Fruit fly (Drosophila melanogaster) whole organism, embryonic: ENCODE data around the gene CG8483.

ENCODE experiments used
- CG11695 ChIP-seq: fragments of 200-800 bp; sonication (Bioruptor generic); IDR thresholded peaks from 3 replicates; pipeline ENCODE4 v1.3.6; 2022; ENCODE audit warnings: missing biosample characterization, missing genetic modification characterization
- CG12104 ChIP-seq: fragments of 200-800 bp; sonication (Bioruptor generic); optimal IDR thresholded peaks from 3 replicates; lab custom pipeline; 2016; ENCODE audit warnings: missing biosample characterization, missing genetic modification characterization
- CG12236 ChIP-seq: fragments of 200-800 bp; sonication (Bioruptor generic); optimal IDR thresholded peaks from 2 replicates; lab custom pipeline; 2016; ENCODE audit warnings: missing biosample characterization, missing genetic modification characterization
- CG14667 ChIP-seq: fragments of 200-800 bp; sonication (Bioruptor generic); IDR thresholded peaks from 2 replicates; pipeline ENCODE4 v1.3.6; 2022; ENCODE audit warnings: missing biosample characterization, missing genetic modification characterization
- CG16779 ChIP-seq: fragments of 200-800 bp; sonication (Bioruptor generic); IDR thresholded peaks from 2 replicates; pipeline ENCODE4 v1.3.6; 2022; ENCODE audit warnings: missing biosample characterization, missing genetic modification characterization
- CG17359 ChIP-seq: fragments of 200-800 bp; sonication (Bioruptor generic); optimal IDR thresholded peaks from 3 replicates; lab custom pipeline; 2018; ENCODE audit warnings: missing biosample characterization, mild to moderate bottlenecking, missing genetic modification characterization, moderate library complexity
- CG18599 ChIP-seq: fragments of 200-800 bp; sonication (Bioruptor generic); optimal IDR thresholded peaks from 3 replicates; lab custom pipeline; 2017; ENCODE audit warnings: missing biosample characterization, missing genetic modification characterization, mild to moderate bottlenecking, moderate library complexity, missing genetic modification reagents
- CG2116 ChIP-seq: fragments of 200-800 bp; sonication (Bioruptor generic); optimal IDR thresholded peaks from 3 replicates; lab custom pipeline; 2018; ENCODE audit warnings: missing biosample characterization, mild to moderate bottlenecking, missing genetic modification characterization
- CG2202 ChIP-seq: fragments of 200-800 bp; sonication (Bioruptor generic); optimal IDR thresholded peaks from 2 replicates; lab custom pipeline; 2018; ENCODE audit warnings: missing biosample characterization, mild to moderate bottlenecking, missing genetic modification characterization
- CG2678 ChIP-seq: fragments of 200-800 bp; sonication (Bioruptor generic); optimal IDR thresholded peaks from 3 replicates; lab custom pipeline; 2019; ENCODE audit warnings: missing biosample characterization, mild to moderate bottlenecking, missing genetic modification characterization, moderate library complexity
- CG30020 ChIP-seq: fragments of 200-800 bp; optimal IDR thresholded peaks from 2 replicates; lab custom pipeline; 2019; ENCODE audit warnings: missing biosample characterization, mild to moderate bottlenecking, missing genetic modification characterization, moderate library complexity
- CG30403 ChIP-seq: fragments of 200-800 bp; sonication (Bioruptor generic); optimal IDR thresholded peaks from 3 replicates; lab custom pipeline; 2016; ENCODE audit warnings: missing biosample characterization, missing genetic modification characterization
- CG31388 ChIP-seq: fragments of 200-800 bp; sonication (Bioruptor generic); optimal IDR thresholded peaks from 2 replicates; lab custom pipeline; 2016; ENCODE audit warnings: missing biosample characterization, missing genetic modification characterization
- CG32532 ChIP-seq: fragments of 200-800 bp; sonication (Bioruptor generic); IDR thresholded peaks from 2 replicates; pipeline ENCODE4 v1.3.6; 2022; ENCODE audit warnings: missing biosample characterization, missing genetic modification characterization
- CG32772 ChIP-seq: fragments of 200-800 bp; sonication (Bioruptor generic); IDR thresholded peaks from 2 replicates; pipeline ENCODE4 v1.3.6; 2022; ENCODE audit warnings: missing biosample characterization, missing genetic modification characterization
- CG3281 ChIP-seq: fragments of 200-800 bp; sonication (Bioruptor generic); optimal IDR thresholded peaks from 3 replicates; lab custom pipeline; 2017; ENCODE audit warnings: missing biosample characterization, mild to moderate bottlenecking, missing genetic modification characterization
- CG34376 ChIP-seq: fragments of 200-800 bp; sonication (Bioruptor generic); optimal IDR thresholded peaks from 2 replicates; lab custom pipeline; 2018; ENCODE audit warnings: missing biosample characterization, mild to moderate bottlenecking, missing genetic modification characterization
- CG34422 ChIP-seq: fragments of 200-800 bp; sonication (Bioruptor generic); IDR thresholded peaks from 3 replicates; pipeline ENCODE4 v1.3.6; 2022; ENCODE audit warnings: missing biosample characterization, missing genetic modification characterization
- CG4820 ChIP-seq: fragments of 200-800 bp; sonication (Bioruptor generic); optimal IDR thresholded peaks from 3 replicates; lab custom pipeline; 2016; ENCODE audit warnings: missing biosample characterization, missing genetic modification characterization
- CG6791 ChIP-seq: fragments of 200-800 bp; sonication (Bioruptor generic); IDR thresholded peaks from 3 replicates; pipeline ENCODE4 v1.3.6; 2022; ENCODE audit warnings: missing biosample characterization, missing genetic modification characterization; ENCODE audit not compliant: partially characterized antibody
- CG7556 ChIP-seq: fragments of 200-800 bp; sonication (Bioruptor generic); optimal IDR thresholded peaks from 2 replicates; lab custom pipeline; 2017; ENCODE audit warnings: missing biosample characterization, mild to moderate bottlenecking, missing genetic modification characterization
- CG7839 ChIP-seq: fragments of 200-800 bp; sonication (Bioruptor generic); optimal IDR thresholded peaks from 3 replicates; lab custom pipeline; 2018; ENCODE audit warnings: missing biosample characterization, mild to moderate bottlenecking, missing genetic modification characterization, moderate library complexity
- CG9932 ChIP-seq: fragments of 200-800 bp; sonication (Bioruptor generic); IDR thresholded peaks from 2 replicates; pipeline ENCODE4 v1.3.6; 2022; ENCODE audit warnings: missing biosample characterization, missing genetic modification characterization
- Fer1 ChIP-seq: fragments of 200-800 bp; sonication (Bioruptor generic); optimal IDR thresholded peaks from 2 replicates; lab custom pipeline; 2017; ENCODE audit warnings: missing biosample characterization, mild to moderate bottlenecking, missing genetic modification characterization
- Gsc ChIP-seq: fragments of 200-800 bp; sonication (Bioruptor generic); IDR thresholded peaks from 2 replicates; pipeline ENCODE4 v1.3.6; 2022; ENCODE audit warnings: missing biosample characterization, missing genetic modification characterization
- Hand ChIP-seq: fragments of 200-800 bp; sonication (Bioruptor generic); optimal IDR thresholded peaks from 2 replicates; lab custom pipeline; 2017; ENCODE audit warnings: mild to moderate bottlenecking, missing biosample characterization, missing genetic modification reagents, missing genetic modification characterization
- HmgZ ChIP-seq: fragments of 200-800 bp; sonication (Bioruptor generic); optimal IDR thresholded peaks from 2 replicates; lab custom pipeline; 2018; ENCODE audit warnings: missing biosample characterization, mild to moderate bottlenecking, missing genetic modification characterization
- Hmr ChIP-seq: fragments of 200-800 bp; sonication (Bioruptor generic); optimal IDR thresholded peaks from 3 replicates; lab custom pipeline; 2017; ENCODE audit warnings: mild to moderate bottlenecking, missing biosample characterization, missing genetic modification reagents, missing genetic modification characterization
- Meics ChIP-seq: fragments of 200-800 bp; sonication (Bioruptor generic); optimal IDR thresholded peaks from 2 replicates; lab custom pipeline; 2017; ENCODE audit warnings: missing biosample characterization, mild to moderate bottlenecking, missing genetic modification characterization
- NK7.1 ChIP-seq: fragments of 200-800 bp; sonication (Bioruptor generic); optimal IDR thresholded peaks from 3 replicates; lab custom pipeline; 2016; ENCODE audit warnings: missing biosample characterization, missing genetic modification characterization
- Rfx ChIP-seq: fragments of 200-800 bp; sonication (Bioruptor generic); IDR thresholded peaks from 2 replicates; pipeline ENCODE4 v1.3.6; 2022; ENCODE audit warnings: missing biosample characterization, missing genetic modification characterization
- Sry-δ ChIP-seq: fragments of 200-800 bp; sonication (Bioruptor generic); optimal IDR thresholded peaks from 2 replicates; lab custom pipeline; 2016; ENCODE audit warnings: missing biosample characterization, missing genetic modification characterization
- cwo ChIP-seq: fragments of 200-800 bp; sonication (Bioruptor generic); optimal IDR thresholded peaks from 3 replicates; lab custom pipeline; 2017; ENCODE audit warnings: missing biosample characterization, missing genetic modification characterization, mild to moderate bottlenecking, moderate library complexity, missing genetic modification reagents
- dati ChIP-seq: fragments of 200-800 bp; sonication (Bioruptor generic); IDR thresholded peaks from 2 replicates; pipeline ENCODE4 v1.3.6; 2022; ENCODE audit warnings: missing biosample characterization, missing genetic modification characterization
- gt ChIP-seq: fragments of 200-800 bp; sonication (Bioruptor generic); IDR thresholded peaks from 2 replicates; pipeline ENCODE4 v1.3.6; 2022; ENCODE audit warnings: missing biosample characterization, missing genetic modification characterization
- ham ChIP-seq: fragments of 200-800 bp; sonication (Bioruptor generic); IDR thresholded peaks from 2 replicates; pipeline ENCODE4 v1.3.6; 2022; ENCODE audit warnings: missing biosample characterization, missing genetic modification characterization
- hbn ChIP-seq: fragments of 200-800 bp; sonication (Bioruptor generic); IDR thresholded peaks from 2 replicates; pipeline ENCODE4 v1.3.6; 2022; ENCODE audit warnings: missing biosample characterization, missing genetic modification characterization; ENCODE audit not compliant: partially characterized antibody
- ind ChIP-seq: fragments of 200-800 bp; sonication (Bioruptor generic); optimal IDR thresholded peaks from 3 replicates; lab custom pipeline; 2016; ENCODE audit warnings: missing biosample characterization, missing genetic modification characterization
- jigr1 ChIP-seq: fragments of 200-800 bp; sonication (Bioruptor generic); IDR thresholded peaks from 3 replicates; pipeline ENCODE4 v1.3.6; 2022; ENCODE audit warnings: missing biosample characterization, missing genetic modification characterization
- kah ChIP-seq: fragments of 200-800 bp; sonication (Bioruptor generic); optimal IDR thresholded peaks from 2 replicates; lab custom pipeline; 2018; ENCODE audit warnings: missing biosample characterization, mild to moderate bottlenecking, missing genetic modification characterization
- ken ChIP-seq: fragments of 200-800 bp; sonication (Bioruptor generic); IDR thresholded peaks from 3 replicates; pipeline ENCODE4 v1.3.6; 2022; ENCODE audit warnings: missing biosample characterization, missing genetic modification characterization
- lab ChIP-seq: fragments of 200-800 bp; sonication (Bioruptor generic); optimal IDR thresholded peaks from 3 replicates; lab custom pipeline; 2017; ENCODE audit warnings: missing biosample characterization, missing genetic modification characterization, mild to moderate bottlenecking, moderate library complexity, missing genetic modification reagents
- nom ChIP-seq: fragments of 200-800 bp; sonication (Bioruptor generic); optimal IDR thresholded peaks from 2 replicates; lab custom pipeline; 2017; ENCODE audit warnings: missing biosample characterization, missing genetic modification characterization, mild to moderate bottlenecking, moderate library complexity, missing genetic modification reagents
- org-1 ChIP-seq: fragments of 200-800 bp; sonication (Bioruptor generic); optimal IDR thresholded peaks from 2 replicates; lab custom pipeline; 2017; ENCODE audit warnings: missing biosample characterization, missing genetic modification characterization
- salm ChIP-seq: fragments of 200-800 bp; sonication (Bioruptor generic); optimal IDR thresholded peaks from 2 replicates; lab custom pipeline; 2018; ENCODE audit warnings: missing biosample characterization, mild to moderate bottlenecking, missing genetic modification characterization
- schlank ChIP-seq: fragments of 200-800 bp; sonication (Bioruptor generic); optimal IDR thresholded peaks from 2 replicates; lab custom pipeline; 2018; ENCODE audit warnings: missing biosample characterization, mild to moderate bottlenecking, missing genetic modification characterization
- seq ChIP-seq: fragments of 200-800 bp; sonication (Bioruptor generic); IDR thresholded peaks from 2 replicates; pipeline ENCODE4 v1.3.6; 2022; ENCODE audit warnings: missing biosample characterization, missing genetic modification characterization
- shn ChIP-seq: fragments of 200-800 bp; sonication (Bioruptor generic); optimal IDR thresholded peaks from 3 replicates; lab custom pipeline; 2016; ENCODE audit warnings: missing biosample characterization, missing genetic modification characterization
- slbo ChIP-seq: fragments of 200-800 bp; sonication (Bioruptor generic); IDR thresholded peaks from 2 replicates; pipeline ENCODE4 v1.3.6; 2022; ENCODE audit warnings: missing biosample characterization, missing genetic modification characterization
- sr ChIP-seq: fragments of 200-800 bp; sonication (Bioruptor generic); IDR thresholded peaks from 3 replicates; pipeline ENCODE4 v1.3.6; 2022; ENCODE audit warnings: missing biosample characterization, missing genetic modification characterization
- tll ChIP-seq, 2 experiments: fragments of 200-800 bp in 1 of 2; fragments of >200 bp in 1 of 2; sonication (Bioruptor generic) in 1 of 2; optimal IDR thresholded peaks; 2 replicates each; lab custom pipeline; 2017 to 2019; ENCODE audit warnings: missing biosample characterization in 2 of 2, missing genetic modification characterization in 2 of 2, mild to moderate bottlenecking in 1 of 2, moderate library complexity in 1 of 2
- unpg ChIP-seq: fragments of 200-800 bp; sonication (Bioruptor generic); optimal IDR thresholded peaks from 3 replicates; lab custom pipeline; 2018; ENCODE audit warnings: missing biosample characterization, mild to moderate bottlenecking, missing genetic modification characterization, moderate library complexity

CG8483 gene

dm6 chr3R:13257110-13257509, 42.8 kb upstream of the CG8483 start (continued):
- no peak for TF ChIP-seq tll (GFP tag; optimal IDR thresholded peaks at IDR 0.05; lab: Kevin White, UChicago)
- peak; percentile 3 for TF ChIP-seq CG30403 (GFP tag; lab: Kevin White, UChicago)
- no peak for TF ChIP-seq Rfx (GFP tag; lab: Robert Waterston, UW)
- TF ChIP-seq salm = no peak
- no peak for TF ChIP-seq CG14667 (GFP tag; lab: Robert Waterston, UW)
- TF ChIP-seq hbn (GFP tag; lab: Robert Waterston, UW) = no peak
- no peak for TF ChIP-seq unpg (GFP tag; lab: Kevin White, UChicago)
- no peak for TF ChIP-seq CG32772 (GFP tag; lab: Robert Waterston, UW)
- TF ChIP-seq CG12236 = no peak
- no peak for TF ChIP-seq shn (GFP tag; lab: Kevin White, UChicago)
- peak; percentile 17 for TF ChIP-seq CG3281 (GFP tag; lab: Kevin White, UChicago)
- no peak for TF ChIP-seq schlank (tag; lab: Kevin White, UChicago)
- no peak for TF ChIP-seq CG6791 (GFP tag; lab: Robert Waterston, UW)
- TF ChIP-seq ind = no peak
- TF ChIP-seq CG7556 (GFP tag; lab: Kevin White, UChicago) = peak; percentile 5
- TF ChIP-seq CG12104 (GFP tag; lab: Kevin White, UChicago) = no peak
- no peak for TF ChIP-seq CG34422 (GFP tag; lab: Robert Waterston, UW)
- no peak for TF ChIP-seq gt (GFP tag; lab: Robert Waterston, UW)
- TF ChIP-seq CG32532 (GFP tag; lab: Robert Waterston, UW) = no peak
- peak; percentile 7 for TF ChIP-seq cwo (GFP tag; lab: Kevin White, UChicago)
- TF ChIP-seq CG4820 (GFP tag; lab: Kevin White, UChicago) = no peak
- TF ChIP-seq Hmr (GFP tag; lab: Kevin White, UChicago) = peak; percentile 35
- no peak for TF ChIP-seq seq (GFP tag; lab: Robert Waterston, UW)
- TF ChIP-seq CG18599 = peak; percentile 51
- TF ChIP-seq HmgZ (tag; lab: Kevin White, UChicago) = no peak
- TF ChIP-seq CG30020 = no peak
- no peak for TF ChIP-seq Gsc (GFP tag; lab: Robert Waterston, UW)
- no peak for TF ChIP-seq ken
- TF ChIP-seq nom = no peak
- peak; percentile 6 for TF ChIP-seq Fer1 (GFP tag; lab: Kevin White, UChicago)
- TF ChIP-seq CG2202 = no peak
- no peak for TF ChIP-seq CG34376 (GFP tag; lab: Kevin White, UChicago)
- peak; percentile 20 for TF ChIP-seq CG2678 (tag; lab: Kevin White, UChicago)
- TF ChIP-seq CG2116 = no peak
- peak; percentile 23; the same call in 1 of the 2 replicates for TF ChIP-seq CG9932
- 0 out of 2 replicates have a peak, but pooled peaks have one; percentile 3 for TF ChIP-seq slbo
- TF ChIP-seq CG17359 (tag; lab: Kevin White, UChicago) = no peak
- TF ChIP-seq CG11695 (GFP tag; lab: Robert Waterston, UW) = no peak
- peak; percentile 47 for TF ChIP-seq lab (GFP tag; lab: Kevin White, UChicago)
- TF ChIP-seq NK7.1 (GFP tag; lab: Kevin White, UChicago) = no peak
- no peak for TF ChIP-seq sr (GFP tag; lab: Robert Waterston, UW)
- no peak for TF ChIP-seq CG16779 (GFP tag; lab: Robert Waterston, UW)
- TF ChIP-seq jigr1 = no peak
- no peak for TF ChIP-seq Sry-δ (GFP tag; lab: Kevin White, UChicago)
- peak; percentile 10 for TF ChIP-seq org-1 (GFP tag; lab: Kevin White, UChicago)
- TF ChIP-seq Meics (GFP tag; lab: Kevin White, UChicago) = peak; percentile 28
- TF ChIP-seq dati (GFP tag; lab: Robert Waterston, UW) = no peak
- peak; percentile 6 for TF ChIP-seq Hand (GFP tag; lab: Kevin White, UChicago)
- TF ChIP-seq kah (GFP tag; lab: Kevin White, UChicago) = no peak
- no peak for TF ChIP-seq ham (GFP tag; lab: Robert Waterston, UW)
- no peak for TF ChIP-seq CG31388 (GFP tag; lab: Kevin White, UChicago)
- TF ChIP-seq CG7839 (tag; lab: Kevin White, UChicago) = peak; percentile 8
